Fruit fly (Drosophila melanogaster) whole organism, embryonic: ENCODE measurements around the gene Ank2.

Experiments
- Bgb ChIP-seq: fragments of 200-800 bp; sonication (Bioruptor generic); IDR thresholded peaks from 2 replicates; pipeline ENCODE4 v1.3.6; 2022; ENCODE audit warnings: missing biosample characterization, missing genetic modification characterization; ENCODE audit not compliant: partially characterized antibody
- Blimp-1 ChIP-seq: fragments of 200-800 bp; sonication (Bioruptor generic); optimal IDR thresholded peaks from 3 replicates; lab custom pipeline; 2018; ENCODE audit warnings: missing biosample characterization, missing genetic modification characterization, mild to moderate bottlenecking, moderate library complexity, missing genetic modification reagents
- CG10267 ChIP-seq: fragments of 200-800 bp; sonication (Bioruptor generic); optimal IDR thresholded peaks from 2 replicates; lab custom pipeline; 2018; ENCODE audit warnings: missing biosample characterization, mild to moderate bottlenecking, missing genetic modification characterization, moderate library complexity
- CG11723 ChIP-seq: fragments of 200-800 bp; sonication (Bioruptor generic); optimal IDR thresholded peaks from 2 replicates; lab custom pipeline; 2017; ENCODE audit warnings: missing biosample characterization, mild to moderate bottlenecking, missing genetic modification characterization
- CG12769 ChIP-seq: fragments of 200-800 bp; sonication (Bioruptor generic); optimal IDR thresholded peaks from 2 replicates; lab custom pipeline; 2019; ENCODE audit warnings: missing biosample characterization, mild to moderate bottlenecking, missing genetic modification characterization, moderate library complexity
- CG15514 ChIP-seq: fragments of 200-800 bp; sonication (Bioruptor generic); optimal IDR thresholded peaks from 3 replicates; lab custom pipeline; 2017; ENCODE audit warnings: missing biosample characterization, missing genetic modification characterization, mild to moderate bottlenecking, moderate library complexity, missing genetic modification reagents
- CG17385 ChIP-seq: fragments of 200-800 bp; sonication (Bioruptor generic); optimal IDR thresholded peaks from 3 replicates; lab custom pipeline; 2018; ENCODE audit warnings: missing biosample characterization, mild to moderate bottlenecking, missing genetic modification characterization
- CG31388 ChIP-seq: fragments of 200-800 bp; sonication (Bioruptor generic); optimal IDR thresholded peaks from 2 replicates; lab custom pipeline; 2016; ENCODE audit warnings: missing biosample characterization, missing genetic modification characterization
- CG34224 ChIP-seq: fragments of 200-800 bp; sonication (Bioruptor generic); IDR thresholded peaks from 3 replicates; pipeline ENCODE4 v1.3.6; 2022; ENCODE audit warnings: missing biosample characterization, missing genetic modification characterization; ENCODE audit not compliant: partially characterized antibody
- CG34376 ChIP-seq: fragments of 200-800 bp; sonication (Bioruptor generic); optimal IDR thresholded peaks from 2 replicates; lab custom pipeline; 2018; ENCODE audit warnings: missing biosample characterization, mild to moderate bottlenecking, missing genetic modification characterization
- CG3726 ChIP-seq: fragments of 200-800 bp; sonication (Bioruptor generic); IDR thresholded peaks from 3 replicates; pipeline ENCODE4, ENCODE4 v1.3.6; 2022; ENCODE audit warnings: missing biosample characterization, missing genetic modification characterization
- CG42726 ChIP-seq: fragments of 200-800 bp; sonication (Bioruptor generic); IDR thresholded peaks from 2 replicates; pipeline ENCODE4 v1.3.6; 2022; ENCODE audit warnings: missing biosample characterization, missing genetic modification characterization; ENCODE audit not compliant: partially characterized antibody
- CG4617 ChIP-seq: fragments of 200-800 bp; sonication (Bioruptor generic); optimal IDR thresholded peaks from 3 replicates; lab custom pipeline; 2016; ENCODE audit warnings: missing biosample characterization, missing genetic modification characterization, borderline replicate concordance
- CG7745 ChIP-seq: fragments of 200-800 bp; sonication (Bioruptor generic); optimal IDR thresholded peaks from 2 replicates; lab custom pipeline; 2018; ENCODE audit warnings: missing biosample characterization, mild to moderate bottlenecking, missing genetic modification characterization, moderate library complexity
- CG7963 ChIP-seq: fragments of 200-800 bp; sonication (Bioruptor generic); IDR thresholded peaks from 3 replicates; pipeline ENCODE4 v1.3.6; 2022; ENCODE audit warnings: missing biosample characterization, missing genetic modification characterization; ENCODE audit not compliant: partially characterized antibody
- CG8290 ChIP-seq, 3 experiments: fragments of 200-800 bp; sonication (Bioruptor generic); optimal IDR thresholded peaks; 2 replicates each; lab custom pipeline; 2016 to 2019; ENCODE audit warnings: missing biosample characterization in 3 of 3, missing genetic modification characterization in 3 of 3, mild to moderate bottlenecking in 2 of 3, moderate library complexity in 1 of 3
- CoRest ChIP-seq: fragments of 200-800 bp; sonication (Bioruptor generic); optimal IDR thresholded peaks from 3 replicates; lab custom pipeline; 2018; ENCODE audit warnings: missing biosample characterization, mild to moderate bottlenecking, missing genetic modification characterization, moderate library complexity
- Doc3 ChIP-seq: fragments of 200-800 bp; sonication (Bioruptor generic); IDR thresholded peaks from 3 replicates; pipeline ENCODE4 v1.3.6; 2022; ENCODE audit warnings: missing biosample characterization, missing genetic modification characterization; ENCODE audit not compliant: partially characterized antibody
- Dp ChIP-seq: fragments of 200-800 bp; sonication (Bioruptor generic); optimal IDR thresholded peaks from 2 replicates; lab custom pipeline; 2018; ENCODE audit warnings: missing biosample characterization, mild to moderate bottlenecking, missing genetic modification characterization, moderate library complexity
- Dref ChIP-seq: fragments of 200-800 bp; sonication (Bioruptor generic); IDR thresholded peaks from 2 replicates; pipeline ENCODE4 v1.3.6; 2022; ENCODE audit warnings: missing biosample characterization, missing genetic modification characterization
- GATAe ChIP-seq: fragments of 200-800 bp; sonication (Bioruptor generic); conservative IDR thresholded peaks from 2 replicates; pipeline ENCODE4 v1.3.6; 2022; ENCODE audit warnings: missing biosample characterization, missing genetic modification characterization
- HmgZ ChIP-seq: fragments of 200-800 bp; sonication (Bioruptor generic); optimal IDR thresholded peaks from 2 replicates; lab custom pipeline; 2018; ENCODE audit warnings: missing biosample characterization, mild to moderate bottlenecking, missing genetic modification characterization
- Myb ChIP-seq: fragments of 200-800 bp; sonication (Bioruptor generic); optimal IDR thresholded peaks from 2 replicates; lab custom pipeline; 2016; ENCODE audit warnings: missing biosample characterization, missing genetic modification characterization
- Rfx ChIP-seq: fragments of 200-800 bp; sonication (Bioruptor generic); IDR thresholded peaks from 2 replicates; pipeline ENCODE4 v1.3.6; 2022; ENCODE audit warnings: missing biosample characterization, missing genetic modification characterization
- Scr ChIP-seq: fragments of 200-800 bp; sonication (Bioruptor generic); IDR thresholded peaks from 2 replicates; pipeline ENCODE4 v1.3.6; 2022; ENCODE audit warnings: missing biosample characterization, missing genetic modification characterization; ENCODE audit not compliant: partially characterized antibody
- Xbp1 ChIP-seq: fragments of 200-800 bp; sonication (Bioruptor generic); optimal IDR thresholded peaks from 3 replicates; lab custom pipeline; 2016; ENCODE audit warnings: missing biosample characterization, mild to moderate bottlenecking, missing genetic modification characterization
- ato ChIP-seq: fragments of 200-800 bp; sonication (Bioruptor generic); IDR thresholded peaks from 2 replicates; pipeline ENCODE4 v1.3.6; 2022; ENCODE audit warnings: missing biosample characterization, missing genetic modification characterization; ENCODE audit not compliant: partially characterized antibody
- exex ChIP-seq: fragments of 200-800 bp; sonication (Bioruptor generic); optimal IDR thresholded peaks from 4 replicates; lab custom pipeline; 2018; ENCODE audit warnings: missing biosample characterization, mild to moderate bottlenecking, missing genetic modification characterization, moderate library complexity
- grn ChIP-seq: fragments of 200-800 bp; sonication (Bioruptor generic); optimal IDR thresholded peaks from 3 replicates; lab custom pipeline; 2017; ENCODE audit warnings: missing biosample characterization, missing genetic modification characterization
- lbe ChIP-seq: fragments of 200-800 bp; sonication (Bioruptor generic); optimal IDR thresholded peaks from 2 replicates; lab custom pipeline; 2016; ENCODE audit warnings: missing biosample characterization, mild to moderate bottlenecking, missing genetic modification characterization
- mirr ChIP-seq: fragments of 200-800 bp; sonication (Bioruptor generic); optimal IDR thresholded peaks from 3 replicates; lab custom pipeline; 2018; ENCODE audit warnings: missing biosample characterization, mild to moderate bottlenecking, missing genetic modification characterization
- nom ChIP-seq: fragments of 200-800 bp; sonication (Bioruptor generic); optimal IDR thresholded peaks from 2 replicates; lab custom pipeline; 2017; ENCODE audit warnings: missing biosample characterization, missing genetic modification characterization, mild to moderate bottlenecking, moderate library complexity, missing genetic modification reagents
- peb ChIP-seq: fragments of 200-800 bp; sonication (Bioruptor generic); IDR thresholded peaks from 2 replicates; pipeline ENCODE4 v1.3.6; 2022; ENCODE audit warnings: missing biosample characterization, missing genetic modification characterization
- phol ChIP-seq: fragments of 200-800 bp; sonication (Bioruptor generic); optimal IDR thresholded peaks from 3 replicates; lab custom pipeline; 2018; ENCODE audit warnings: missing biosample characterization, mild to moderate bottlenecking, missing genetic modification characterization, moderate library complexity
- pzg ChIP-seq: fragments of 200-800 bp; sonication (Bioruptor generic); optimal IDR thresholded peaks from 3 replicates; lab custom pipeline; 2018; ENCODE audit warnings: missing biosample characterization, mild to moderate bottlenecking, missing genetic modification characterization, moderate library complexity
- repo ChIP-seq: fragments of 200-800 bp; sonication (Bioruptor generic); optimal IDR thresholded peaks from 2 replicates; lab custom pipeline; 2016; ENCODE audit warnings: missing biosample characterization, missing genetic modification characterization
- rib ChIP-seq: fragments of 200-800 bp; sonication (Bioruptor generic); IDR thresholded peaks from 2 replicates; pipeline ENCODE4 v1.3.6; 2022; ENCODE audit warnings: missing biosample characterization, missing genetic modification characterization
- sd ChIP-seq: fragments of 200-800 bp; sonication (Bioruptor generic); optimal IDR thresholded peaks from 3 replicates; lab custom pipeline; 2018; ENCODE audit warnings: missing biosample characterization, mild to moderate bottlenecking, missing genetic modification characterization, moderate library complexity
- sob ChIP-seq: fragments of 200-800 bp; sonication (Bioruptor generic); IDR thresholded peaks from 2 replicates; pipeline ENCODE4 v1.3.6; 2022; ENCODE audit warnings: missing biosample characterization, missing genetic modification characterization
- sug ChIP-seq: fragments of 200-800 bp; optimal IDR thresholded peaks from 2 replicates; lab custom pipeline; 2019; ENCODE audit warnings: missing biosample characterization, mild to moderate bottlenecking, missing genetic modification characterization, moderate library complexity
- tna ChIP-seq: fragments of 200-800 bp; sonication (Bioruptor generic); IDR thresholded peaks from 2 replicates; pipeline ENCODE4 v1.3.6; 2022; ENCODE audit warnings: missing biosample characterization, missing genetic modification characterization; ENCODE audit not compliant: partially characterized antibody

Gene Ank2

DNA sequence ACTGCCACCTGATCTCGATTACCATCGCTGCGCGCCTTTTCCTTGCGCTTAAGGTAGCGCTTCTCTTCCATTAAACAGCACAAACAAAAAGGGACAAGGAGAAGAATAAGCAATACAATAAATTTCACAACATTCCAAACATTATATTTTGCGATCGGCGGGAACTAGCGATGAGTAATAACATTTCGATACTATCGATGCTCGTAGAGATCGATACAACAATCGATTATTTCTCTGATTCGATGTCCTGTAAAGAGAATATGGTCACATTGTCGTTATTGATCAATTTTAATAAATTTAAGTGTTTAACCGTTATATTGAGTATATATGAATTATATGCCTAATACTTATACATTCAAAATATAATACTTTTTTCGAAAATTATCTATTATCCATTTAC, 8.1 kb upstream of the Ank2 start, which contains the start of gene CG7457 (continued):
- TF ChIP-seq CG11723 (no peak), peb (GFP tag; lab: Robert Waterston, UW) (no peak), Xbp1 (GFP tag; lab: Kevin White, UChicago) (no peak), Doc3 (GFP tag; lab: Robert Waterston, UW) (peak; percentile 93), CG34224 (GFP tag; lab: Robert Waterston, UW) (peak; percentile 94), CoRest (peak; percentile 51), Scr (GFP tag; lab: Robert Waterston, UW) (peak; percentile 95), pzg (peak; percentile 46), CG7745 (tag; lab: Kevin White, UChicago) (no peak), Myb (GFP tag; lab: Kevin White, UChicago) (peak; percentile 69), phol (peak; percentile 20), Bgb (GFP tag; lab: Robert Waterston, UW) (peak; percentile 97), repo (GFP tag; lab: Kevin White, UChicago) (no peak), CG12769 (tag; lab: Kevin White, UChicago) (no peak), tna (peak; percentile 91), Dp (peak; percentile 62), CG4617 (GFP tag; lab: Kevin White, UChicago) (peak; percentile 36), Dref (GFP tag; lab: Robert Waterston, UW) (peak; percentile 94), CG42726 (GFP tag; lab: Robert Waterston, UW) (peak; percentile 82; the same call in 1 of the 2 replicates), CG7963 (peak; percentile 90), CG10267 (peak; percentile 10), nom (GFP tag; lab: Kevin White, UChicago) (no peak), CG15514 (GFP tag; lab: Kevin White, UChicago) (peak; percentile 15), CG31388 (GFP tag; lab: Kevin White, UChicago) (no peak), ato (peak; percentile 90), Rfx (GFP tag; lab: Robert Waterston, UW) (0 out of 2 replicates have a peak, but pooled peaks have one; percentile 23), lbe (GFP tag; lab: Kevin White, UChicago) (no peak)

DNA sequence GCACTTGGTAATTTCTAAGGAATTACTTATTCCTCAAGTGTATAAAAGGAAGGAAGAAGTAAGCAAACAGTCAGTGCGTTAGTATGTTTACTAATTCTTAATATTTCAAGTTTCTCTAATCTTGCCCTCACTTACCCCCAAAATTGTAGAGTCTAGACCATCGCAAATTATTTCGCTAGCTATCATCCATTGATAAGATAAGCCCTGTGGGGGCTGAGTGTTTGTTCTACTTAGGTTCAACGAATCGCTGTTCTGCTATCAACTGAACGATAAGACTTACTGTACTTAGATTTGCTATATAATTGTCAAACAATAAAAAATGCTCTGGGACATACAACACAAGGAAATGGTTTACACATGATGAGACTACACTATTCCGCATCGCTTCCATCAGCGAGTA, 3.3 kb upstream of the Ank2 start:
- peak; percentile 85 for TF ChIP-seq mirr (GFP tag; lab: Kevin White, UChicago)
- no peak for TF ChIP-seq CG3726 (GFP tag; lab: Robert Waterston, UW)
- TF ChIP-seq GATAe (GFP tag; lab: Robert Waterston, UW), result peak; percentile 85
- TF ChIP-seq CG31388 (GFP tag; lab: Kevin White, UChicago), result no peak
- no peak for TF ChIP-seq Blimp-1 (GFP tag; lab: Kevin White, UChicago)
- TF ChIP-seq CG8290 (GFP tag; optimal IDR thresholded peaks at IDR 0.05; lab: Kevin White, UChicago), result no peak
- peak in 1 of 2 experiments; percentile 13 for TF ChIP-seq CG8290 (tag; optimal IDR thresholded peaks at IDR 0.05; lab: Kevin White, UChicago)
- TF ChIP-seq HmgZ (tag; lab: Kevin White, UChicago), result peak; percentile 49
- TF ChIP-seq sug (tag; lab: Kevin White, UChicago), result peak; percentile 99
- TF ChIP-seq sd, result peak; percentile 65
- TF ChIP-seq exex, result peak; percentile 91
- TF ChIP-seq sob (GFP tag; lab: Robert Waterston, UW), result no peak
- TF ChIP-seq CG17385 (GFP tag; lab: Kevin White, UChicago), result no peak
- TF ChIP-seq CG34376, result peak; percentile 70
- TF ChIP-seq rib (GFP tag; lab: Robert Waterston, UW), result peak; percentile 52; the same call in 1 of the 2 replicates
- TF ChIP-seq grn (GFP tag; lab: Kevin White, UChicago), result peak; percentile 34
